Fruit fly (Drosophila melanogaster) whole organism, prepupa: ENCODE measurements around the gene Baldspot.

Experiments
- Blimp-1 ChIP-seq: fragments of 200-800 bp; sonication (Bioruptor generic); optimal IDR thresholded peaks from 3 replicates; lab custom pipeline; 2017; ENCODE audit warnings: missing biosample characterization, missing genetic modification characterization, mild to moderate bottlenecking, moderate library complexity, missing genetic modification reagents
- CG11762 ChIP-seq: fragments of 200-800 bp; sonication (Bioruptor generic); optimal IDR thresholded peaks from 3 replicates; lab custom pipeline; 2016; ENCODE audit warnings: missing biosample characterization, missing genetic modification characterization; ENCODE audit not compliant: insufficient read depth
- CG1621 ChIP-seq: fragments of 200-800 bp; sonication (Bioruptor generic); optimal IDR thresholded peaks from 3 replicates; lab custom pipeline; 2018; ENCODE audit warnings: missing biosample characterization, mild to moderate bottlenecking, missing genetic modification characterization
- CG3919 ChIP-seq: fragments of 200-800 bp; sonication (Bioruptor generic); optimal IDR thresholded peaks from 3 replicates; lab custom pipeline; 2016; ENCODE audit warnings: missing biosample characterization, missing genetic modification characterization
- CG7368 ChIP-seq: fragments of 200-800 bp; sonication (Bioruptor generic); optimal IDR thresholded peaks from 3 replicates; lab custom pipeline; 2016; ENCODE audit warnings: missing biosample characterization, missing genetic modification characterization
- OdsH ChIP-seq: fragments of 200-800 bp; sonication (Bioruptor generic); optimal IDR thresholded peaks from 3 replicates; lab custom pipeline; 2016; ENCODE audit warnings: missing biosample characterization, missing genetic modification characterization
- Sox102F ChIP-seq: fragments of 200-800 bp; sonication (Bioruptor generic); optimal IDR thresholded peaks from 2 replicates; lab custom pipeline; 2016; ENCODE audit warnings: missing biosample characterization, mild to moderate bottlenecking, missing genetic modification characterization
- Sox15 ChIP-seq: fragments of 200-800 bp; sonication (Bioruptor generic); optimal IDR thresholded peaks from 3 replicates; lab custom pipeline; 2016; ENCODE audit warnings: missing biosample characterization, missing genetic modification characterization
- achi ChIP-seq: fragments of 200-800 bp; sonication (Bioruptor generic); optimal IDR thresholded peaks from 3 replicates; lab custom pipeline; 2016; ENCODE audit warnings: missing biosample characterization, missing genetic modification characterization
- eg ChIP-seq: fragments of 200-800 bp; sonication (Bioruptor generic); IDR thresholded peaks from 3 replicates; pipeline ENCODE4 v1.3.6; 2022; ENCODE audit warnings: missing biosample characterization, missing genetic modification characterization
- esn ChIP-seq: fragments of 200-800 bp; sonication (Bioruptor generic); optimal IDR thresholded peaks from 2 replicates; lab custom pipeline; 2016; ENCODE audit warnings: missing biosample characterization, mild to moderate bottlenecking, missing genetic modification characterization, moderate library complexity
- spab ChIP-seq: fragments of 200-800 bp; sonication (Bioruptor generic); optimal IDR thresholded peaks from 2 replicates; lab custom pipeline; 2017; ENCODE audit warnings: missing biosample characterization, mild to moderate bottlenecking, missing genetic modification characterization, missing genetic modification reagents
- ss ChIP-seq, 2 experiments: fragments of 200-800 bp; sonication (Bioruptor generic); optimal IDR thresholded peaks; 2 replicates in 1 of 2; 3 replicates in 1 of 2; lab custom pipeline; 2017 to 2018; ENCODE audit warnings: mild to moderate bottlenecking in 2 of 2, missing biosample characterization in 2 of 2, missing genetic modification characterization in 2 of 2, moderate library complexity in 1 of 2

dm6 chr3L:16651127-16651526 is 10.3 kb downstream of the Baldspot start:
- TF ChIP-seq CG3919 (no peak), CG1621 (tag; lab: Kevin White, UChicago) (peak; percentile 67), Sox102F (GFP tag; lab: Kevin White, UChicago) (no peak), CG11762 (no peak), esn (no peak), spab (GFP tag; lab: Kevin White, UChicago) (no peak), CG7368 (GFP tag; lab: Kevin White, UChicago) (no peak), ss (GFP tag; optimal IDR thresholded peaks at IDR 0.05; lab: Kevin White, UChicago) (peak in 1 of 2 experiments; percentile 38), Blimp-1 (GFP tag; lab: Kevin White, UChicago) (no peak), achi (GFP tag; lab: Kevin White, UChicago) (no peak), eg (GFP tag; lab: Robert Waterston, UW) (no peak), Sox15 (GFP tag; lab: Kevin White, UChicago) (no peak), OdsH (GFP tag; lab: Kevin White, UChicago) (no peak)
